Worm (Caenorhabditis elegans) whole organism, midembryonic: ENCODE measurements around the gene C28D4.5.
A peak's percentile ranks its signal among the peaks of the same experiment; 100 is the strongest.

Experiments used
- T22C8.4 ChIP-seq: fragments of 200-800 bp; sonication (Bioruptor generic); IDR thresholded peaks from 2 replicates; pipeline ENCODE4 v1.3.6; 2022; ENCODE audit warnings: missing genetic modification characterization, missing compliant biosample characterization
- cog-1 ChIP-seq: sonication (generic microtip); optimal IDR thresholded peaks from 2 replicates; lab custom pipeline; 2016; ENCODE audit warnings: missing genetic modification characterization, missing compliant biosample characterization
- flt-1 ChIP-seq: fragments of 200-800 bp; sonication (Bioruptor generic); IDR thresholded peaks from 2 replicates; pipeline ENCODE4 v1.3.6; 2022; ENCODE audit warnings: missing genetic modification characterization, missing compliant biosample characterization
- klf-2 ChIP-seq: fragments of 200-800 bp; sonication (Bioruptor generic); conservative IDR thresholded peaks from 2 replicates; pipeline ENCODE4 v1.3.6; 2022; ENCODE audit warnings: missing genetic modification reagents, missing genetic modification characterization, missing compliant biosample characterization
- med-1 ChIP-seq: sonication (generic microtip); optimal IDR thresholded peaks from 2 replicates; lab custom pipeline; 2017; ENCODE audit warnings: missing genetic modification characterization, mild to moderate bottlenecking, missing compliant biosample characterization, antibody characterized with exemption, missing genetic modification reagents; ENCODE audit not compliant: insufficient read depth
- ref-1 ChIP-seq: fragments of 200-800 bp; sonication (Bioruptor generic); conservative IDR thresholded peaks from 2 replicates; pipeline ENCODE4 v1.3.6; 2022; ENCODE audit warnings: missing genetic modification reagents, missing genetic modification characterization, missing compliant biosample characterization
- tab-1 ChIP-seq: fragments of 200-800 bp; sonication (Bioruptor generic); IDR thresholded peaks from 2 replicates; pipeline ENCODE4 v1.3.6; 2022; ENCODE audit warnings: missing genetic modification characterization, missing compliant biosample characterization
- ztf-23 ChIP-seq: fragments of 200-800 bp; sonication (Bioruptor generic); IDR thresholded peaks from 2 replicates; pipeline ENCODE4 v1.3.6; 2022; ENCODE audit warnings: missing genetic modification reagents, missing genetic modification characterization, missing compliant biosample characterization
- ztf-29 ChIP-seq: fragments of 200-800 bp; sonication (Bioruptor generic); IDR thresholded peaks from 2 replicates; pipeline ENCODE4 v1.3.6; 2022; ENCODE audit warnings: missing genetic modification reagents, missing genetic modification characterization, missing compliant biosample characterization

The C28D4.5 gene

ce11 chrIV:9746762-9747161, at the start of gene C28D4.5:
TSS of gene C28D4.5 (minus strand) at chrIV:9746862.
- TF ChIP-seq ztf-23 (GFP tag; lab: Robert Waterston, UW), result no peak
- TF ChIP-seq ref-1 (GFP tag; lab: Robert Waterston, UW), result no peak
- TF ChIP-seq tab-1 (GFP tag; lab: Robert Waterston, UW), result no peak
- no peak for TF ChIP-seq flt-1
- no peak for TF ChIP-seq T22C8.4 (GFP tag; lab: Robert Waterston, UW)
- TF ChIP-seq med-1 (GFP tag; lab: Kevin White, UChicago), result no peak
- no peak for TF ChIP-seq cog-1 (tag; lab: Kevin White, UChicago)
- no peak for TF ChIP-seq klf-2
- no peak for TF ChIP-seq ztf-29 (GFP tag; lab: Robert Waterston, UW)

DNA sequence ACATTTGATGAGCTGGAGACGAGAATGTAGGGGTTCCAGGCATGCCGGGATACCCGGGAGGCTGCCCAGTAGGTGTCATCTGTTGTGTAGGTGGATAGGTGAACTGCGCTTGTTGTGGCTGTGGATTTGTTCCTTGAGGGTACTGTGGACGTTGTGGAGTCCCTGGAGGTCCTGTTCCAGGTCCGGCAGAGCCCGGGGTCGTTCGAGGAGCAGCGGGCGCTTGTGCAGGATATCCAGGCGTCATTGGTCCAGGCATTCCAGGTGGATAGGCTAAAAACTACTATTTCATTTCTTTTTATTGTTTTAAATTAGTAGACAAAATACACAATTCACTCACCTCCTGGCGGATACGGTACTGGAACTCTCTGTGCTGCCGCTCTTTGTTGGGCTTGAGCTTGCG, 48.6 kb upstream of the C28D4.5 start:
- no peak for TF ChIP-seq ztf-29 (GFP tag; lab: Robert Waterston, UW)
- no peak for TF ChIP-seq cog-1 (tag; lab: Kevin White, UChicago)
- TF ChIP-seq T22C8.4 (GFP tag; lab: Robert Waterston, UW), result no peak
- no peak for TF ChIP-seq ref-1 (GFP tag; lab: Robert Waterston, UW)
- no peak for TF ChIP-seq tab-1 (GFP tag; lab: Robert Waterston, UW)
- TF ChIP-seq med-1 (GFP tag; lab: Kevin White, UChicago), result no peak
- no peak for TF ChIP-seq klf-2
- TF ChIP-seq ztf-23 (GFP tag; lab: Robert Waterston, UW), result no peak
- TF ChIP-seq flt-1, result no peak

ce11 chrIV:9790708-9791107, 44.0 kb upstream of the C28D4.5 start:
- TF ChIP-seq ztf-23 (GFP tag; lab: Robert Waterston, UW), result no peak
- no peak for TF ChIP-seq flt-1
- no peak for TF ChIP-seq ztf-29 (GFP tag; lab: Robert Waterston, UW)
- no peak for TF ChIP-seq cog-1 (tag; lab: Kevin White, UChicago)
- no peak for TF ChIP-seq tab-1 (GFP tag; lab: Robert Waterston, UW)
- TF ChIP-seq klf-2, result no peak
- TF ChIP-seq T22C8.4 (GFP tag; lab: Robert Waterston, UW), result no peak
- no peak for TF ChIP-seq ref-1 (GFP tag; lab: Robert Waterston, UW)
- TF ChIP-seq med-1 (GFP tag; lab: Kevin White, UChicago), result no peak

DNA sequence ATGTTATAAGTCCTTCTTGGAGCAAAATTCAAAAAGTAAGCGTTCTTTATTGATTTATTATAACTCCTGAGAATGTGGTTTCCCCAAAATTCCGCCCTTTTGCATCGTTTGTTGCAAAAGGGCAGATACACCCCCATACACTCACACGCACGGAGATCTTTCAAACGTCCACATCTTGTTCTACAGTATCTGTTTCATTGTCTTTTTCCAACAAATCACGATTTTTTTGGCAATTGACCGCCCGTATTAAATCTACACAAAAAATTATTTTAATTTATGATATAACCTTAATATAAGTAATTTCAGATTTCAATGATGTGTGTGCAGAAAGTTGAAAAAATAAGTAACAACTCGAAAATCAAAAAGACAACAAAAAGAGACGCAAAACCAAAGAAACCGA, 42.8 kb upstream of the C28D4.5 start, which contains the start of gene T13F2.4:
T13F2.4 (plus strand) TSS at position 301 of the 400 bp plus-strand sequence.
- TF ChIP-seq med-1 (GFP tag; lab: Kevin White, UChicago) (no peak), tab-1 (GFP tag; lab: Robert Waterston, UW) (no peak), klf-2 (no peak), ztf-23 (GFP tag; lab: Robert Waterston, UW) (no peak), flt-1 (no peak), ztf-29 (GFP tag; lab: Robert Waterston, UW) (no peak)

DNA sequence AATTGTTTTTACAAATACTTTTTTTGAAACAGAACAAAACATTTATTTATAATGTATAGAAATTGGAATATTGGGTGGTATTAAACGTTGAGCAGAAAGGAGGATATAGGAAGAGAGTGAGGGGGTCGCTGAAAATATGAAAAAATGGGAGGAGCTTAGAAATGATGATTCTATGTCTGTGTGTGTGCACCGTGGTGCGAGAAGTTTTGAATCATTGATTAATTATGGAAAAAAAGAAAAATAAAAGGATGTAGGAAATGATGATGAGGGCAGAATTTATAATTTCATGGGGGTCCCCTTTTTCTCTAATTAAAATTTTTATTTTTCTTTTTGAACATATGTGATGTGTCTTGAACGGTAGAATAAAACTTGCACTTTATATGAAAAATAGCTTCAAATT, 38.0 kb upstream of the C28D4.5 start, which contains the start of gene sre-4:
sre-4 (minus strand) TSS at position 101 of the 400 bp plus-strand sequence.
- TF ChIP-seq T22C8.4 (GFP tag; lab: Robert Waterston, UW) (no peak), med-1 (GFP tag; lab: Kevin White, UChicago) (no peak), flt-1 (no peak), ztf-29 (GFP tag; lab: Robert Waterston, UW) (no peak), ztf-23 (GFP tag; lab: Robert Waterston, UW) (no peak), ref-1 (GFP tag; lab: Robert Waterston, UW) (no peak), tab-1 (GFP tag; lab: Robert Waterston, UW) (no peak), klf-2 (no peak), cog-1 (tag; lab: Kevin White, UChicago) (no peak)

DNA sequence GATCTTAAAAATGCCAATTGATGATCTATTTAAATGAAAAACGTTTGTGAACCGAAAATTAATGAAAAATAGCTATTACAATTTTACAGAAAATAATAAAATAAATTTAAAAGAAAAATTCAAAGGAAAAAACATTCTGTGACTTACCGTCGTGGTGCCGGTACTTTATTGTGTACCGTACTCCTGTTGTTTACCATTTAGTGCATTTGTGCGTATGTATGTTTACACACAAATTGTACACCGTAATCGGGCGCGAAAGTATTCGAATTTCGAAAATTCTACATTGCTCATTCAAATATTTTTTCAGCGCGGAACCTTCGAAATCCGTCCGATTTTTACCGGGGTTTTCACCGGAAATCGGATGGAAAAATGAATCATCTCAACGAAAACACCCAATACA, 31.4 kb upstream of the C28D4.5 start, which contains the start of gene T13F2.6:
T13F2.6 (plus strand) TSS at position 306 of the 400 bp plus-strand sequence.
- TF ChIP-seq ztf-29 (GFP tag; lab: Robert Waterston, UW), result no peak
- TF ChIP-seq ref-1 (GFP tag; lab: Robert Waterston, UW), result no peak
- no peak for TF ChIP-seq klf-2

DNA sequence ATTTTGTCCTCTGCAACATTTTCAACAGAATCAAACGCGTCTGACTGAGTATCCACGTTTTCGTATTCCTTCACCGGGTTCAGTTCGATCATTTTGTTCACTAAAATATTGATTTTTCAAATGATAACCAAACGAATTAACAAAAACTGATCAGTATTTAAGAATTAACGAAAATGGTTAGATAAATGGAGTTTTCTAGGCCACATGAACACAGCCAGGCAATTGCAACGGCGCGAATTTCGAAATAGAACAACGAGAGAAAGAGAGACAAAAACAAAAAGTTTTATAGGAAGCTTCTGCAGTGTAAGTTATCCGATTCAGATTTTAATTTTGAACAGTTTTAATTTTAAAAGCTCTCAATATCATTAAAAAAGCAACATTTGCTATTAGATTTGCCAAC, 30.9 kb upstream of the C28D4.5 start, which contains the start of gene sna-2:
sna-2 (minus strand) TSS at position 100 of the 400 bp plus-strand sequence.
- TF ChIP-seq klf-2, result no peak
- TF ChIP-seq tab-1 (GFP tag; lab: Robert Waterston, UW), result no peak
- TF ChIP-seq ztf-29 (GFP tag; lab: Robert Waterston, UW), result no peak
- TF ChIP-seq flt-1, result no peak
- no peak for TF ChIP-seq ztf-23 (GFP tag; lab: Robert Waterston, UW)
- no peak for TF ChIP-seq med-1 (GFP tag; lab: Kevin White, UChicago)
- TF ChIP-seq T22C8.4 (GFP tag; lab: Robert Waterston, UW), result no peak
- no peak for TF ChIP-seq ref-1 (GFP tag; lab: Robert Waterston, UW)
- no peak for TF ChIP-seq cog-1 (tag; lab: Kevin White, UChicago)

DNA sequence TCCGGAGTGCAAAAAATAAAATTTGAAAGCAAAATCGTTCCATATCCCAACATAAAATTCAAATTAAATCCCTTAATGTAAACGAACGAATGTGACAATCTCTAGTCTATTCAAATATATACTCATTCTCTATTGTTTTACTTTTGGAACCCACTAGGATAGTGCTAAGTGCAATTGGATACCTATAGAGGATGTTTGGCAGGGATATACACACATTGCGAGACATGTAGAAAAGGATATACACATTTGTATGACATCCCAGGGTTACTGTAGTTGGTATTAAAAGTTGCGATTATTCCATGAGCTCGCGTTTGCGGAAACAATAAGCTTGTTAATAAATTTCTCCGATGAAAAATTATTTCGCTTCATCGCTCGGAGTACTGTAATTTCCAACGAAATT, 26.8 kb upstream of the C28D4.5 start:
- TF ChIP-seq flt-1 (peak; percentile 41; the same call in 1 of the 2 replicates), ztf-23 (GFP tag; lab: Robert Waterston, UW) (no peak), med-1 (GFP tag; lab: Kevin White, UChicago) (no peak), ztf-29 (GFP tag; lab: Robert Waterston, UW) (no peak), tab-1 (GFP tag; lab: Robert Waterston, UW) (no peak)

- TF ChIP-seq ztf-29 (GFP tag; lab: Robert Waterston, UW) (no peak), med-1 (GFP tag; lab: Kevin White, UChicago) (no peak), flt-1 (0 out of 2 replicates have a peak, but pooled peaks have one; percentile 10)
Observed at ce11 chrIV:9772096-9772720, 25.5 kb upstream of the C28D4.5 start, which contains the start of gene cav-1. TSS of gene cav-1 (plus strand) at chrIV:9772510.

ce11 chrIV:9770798-9771197, 24.1 kb upstream of the C28D4.5 start:
- TF ChIP-seq cog-1 (tag; lab: Kevin White, UChicago), result peak; percentile 11
- no peak for TF ChIP-seq klf-2
